Worm (Caenorhabditis elegans) whole organism, midembryonic: ENCODE measurements around the gene nlp-22.

Experiments used
- T22C8.4 ChIP-seq: fragments of 200-800 bp; sonication (Bioruptor generic); IDR thresholded peaks from 2 replicates; pipeline ENCODE4 v1.3.6; 2022; ENCODE audit warnings: missing genetic modification characterization, missing compliant biosample characterization
- cog-1 ChIP-seq: sonication (generic microtip); optimal IDR thresholded peaks from 2 replicates; lab custom pipeline; 2016; ENCODE audit warnings: missing genetic modification characterization, missing compliant biosample characterization
- flt-1 ChIP-seq: fragments of 200-800 bp; sonication (Bioruptor generic); IDR thresholded peaks from 2 replicates; pipeline ENCODE4 v1.3.6; 2022; ENCODE audit warnings: missing genetic modification characterization, missing compliant biosample characterization
- klf-2 ChIP-seq: fragments of 200-800 bp; sonication (Bioruptor generic); conservative IDR thresholded peaks from 2 replicates; pipeline ENCODE4 v1.3.6; 2022; ENCODE audit warnings: missing genetic modification reagents, missing genetic modification characterization, missing compliant biosample characterization
- med-1 ChIP-seq: sonication (generic microtip); optimal IDR thresholded peaks from 2 replicates; lab custom pipeline; 2017; ENCODE audit warnings: missing genetic modification characterization, mild to moderate bottlenecking, missing compliant biosample characterization, antibody characterized with exemption, missing genetic modification reagents; ENCODE audit not compliant: insufficient read depth
- ref-1 ChIP-seq: fragments of 200-800 bp; sonication (Bioruptor generic); conservative IDR thresholded peaks from 2 replicates; pipeline ENCODE4 v1.3.6; 2022; ENCODE audit warnings: missing genetic modification reagents, missing genetic modification characterization, missing compliant biosample characterization
- tab-1 ChIP-seq: fragments of 200-800 bp; sonication (Bioruptor generic); IDR thresholded peaks from 2 replicates; pipeline ENCODE4 v1.3.6; 2022; ENCODE audit warnings: missing genetic modification characterization, missing compliant biosample characterization
- ztf-23 ChIP-seq: fragments of 200-800 bp; sonication (Bioruptor generic); IDR thresholded peaks from 2 replicates; pipeline ENCODE4 v1.3.6; 2022; ENCODE audit warnings: missing genetic modification reagents, missing genetic modification characterization, missing compliant biosample characterization
- ztf-29 ChIP-seq: fragments of 200-800 bp; sonication (Bioruptor generic); IDR thresholded peaks from 2 replicates; pipeline ENCODE4 v1.3.6; 2022; ENCODE audit warnings: missing genetic modification reagents, missing genetic modification characterization, missing compliant biosample characterization

DNA sequence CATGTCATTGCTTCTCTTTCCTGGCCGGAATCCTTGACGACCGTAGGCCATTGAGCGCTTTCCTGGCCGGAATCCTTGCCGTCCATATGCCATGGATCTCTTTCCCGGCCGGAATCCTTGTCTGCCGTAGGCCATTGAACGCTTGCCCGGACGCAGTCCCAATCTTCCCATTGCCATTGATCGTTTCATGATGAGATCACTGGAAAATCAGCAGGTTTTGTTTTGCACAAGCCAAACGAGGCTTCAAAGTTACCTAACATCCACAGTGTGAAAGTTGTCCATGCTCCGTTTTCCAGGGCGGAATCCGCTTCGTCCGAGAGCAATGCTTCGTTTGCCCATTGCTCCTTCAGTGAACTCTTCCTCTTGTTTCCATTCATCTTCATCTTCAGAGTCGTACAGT, 2.2 kb upstream of the nlp-22 start:
- TF ChIP-seq cog-1 (tag; lab: Kevin White, UChicago) (no peak), ref-1 (GFP tag; lab: Robert Waterston, UW) (no peak), ztf-29 (GFP tag; lab: Robert Waterston, UW) (no peak), flt-1 (GFP tag; lab: Robert Waterston, UW) (no peak), klf-2 (no peak), med-1 (no peak), T22C8.4 (no peak), ztf-23 (GFP tag; lab: Robert Waterston, UW) (no peak), tab-1 (no peak)
